Fruit fly (Drosophila melanogaster) whole organism, embryonic: ENCODE measurements around the gene Nxf3.

Source experiments
- CG10274 ChIP-seq: fragments of 200-800 bp; sonication (Bioruptor generic); optimal IDR thresholded peaks from 3 replicates; lab custom pipeline; 2017; ENCODE audit warnings: missing biosample characterization, mild to moderate bottlenecking, missing genetic modification characterization
- CG11456 ChIP-seq: fragments of 200-800 bp; sonication (Bioruptor generic); IDR thresholded peaks from 3 replicates; pipeline ENCODE4 v1.3.6; 2022; ENCODE audit warnings: missing biosample characterization, missing genetic modification characterization
- CG12219 ChIP-seq: fragments of 200-800 bp; sonication (Bioruptor generic); optimal IDR thresholded peaks from 3 replicates; lab custom pipeline; 2018; ENCODE audit warnings: missing biosample characterization, mild to moderate bottlenecking, missing genetic modification characterization
- CG14860 ChIP-seq: fragments of 200-800 bp; sonication (Bioruptor generic); IDR thresholded peaks from 3 replicates; pipeline ENCODE4 v1.3.6; 2022; ENCODE audit warnings: missing biosample characterization, missing genetic modification characterization; ENCODE audit not compliant: partially characterized antibody
- CG16813 ChIP-seq: fragments of 200-800 bp; sonication (Bioruptor generic); IDR thresholded peaks from 3 replicates; pipeline ENCODE4 v1.3.6; 2022; ENCODE audit warnings: missing biosample characterization, missing genetic modification characterization; ENCODE audit not compliant: partially characterized antibody
- CG16863 ChIP-seq: fragments of 200-800 bp; sonication (Bioruptor generic); optimal IDR thresholded peaks from 3 replicates; lab custom pipeline; 2016; ENCODE audit warnings: missing biosample characterization, missing genetic modification characterization
- CG17359 ChIP-seq: fragments of 200-800 bp; sonication (Bioruptor generic); optimal IDR thresholded peaks from 3 replicates; lab custom pipeline; 2018; ENCODE audit warnings: missing biosample characterization, mild to moderate bottlenecking, missing genetic modification characterization, moderate library complexity
- CG17829 ChIP-seq: fragments of 200-800 bp; optimal IDR thresholded peaks from 2 replicates; lab custom pipeline; 2019; ENCODE audit warnings: missing biosample characterization, mild to moderate bottlenecking, missing genetic modification characterization, moderate library complexity
- CG2712 ChIP-seq: fragments of 200-800 bp; optimal IDR thresholded peaks from 3 replicates; lab custom pipeline; 2019; ENCODE audit warnings: missing biosample characterization, mild to moderate bottlenecking, missing genetic modification characterization, moderate library complexity
- CG30403 ChIP-seq: fragments of 200-800 bp; sonication (Bioruptor generic); optimal IDR thresholded peaks from 3 replicates; lab custom pipeline; 2016; ENCODE audit warnings: missing biosample characterization, missing genetic modification characterization
- CG33557 ChIP-seq: fragments of 200-800 bp; sonication (Bioruptor generic); optimal IDR thresholded peaks from 2 replicates; lab custom pipeline; 2019; ENCODE audit warnings: missing biosample characterization, mild to moderate bottlenecking, missing genetic modification characterization, moderate library complexity
- CG3838 ChIP-seq: fragments of 200-800 bp; sonication (Bioruptor generic); optimal IDR thresholded peaks from 3 replicates; lab custom pipeline; 2016; ENCODE audit warnings: missing biosample characterization, missing genetic modification characterization
- CG7963 ChIP-seq: fragments of 200-800 bp; sonication (Bioruptor generic); IDR thresholded peaks from 3 replicates; pipeline ENCODE4 v1.3.6; 2022; ENCODE audit warnings: missing biosample characterization, missing genetic modification characterization; ENCODE audit not compliant: partially characterized antibody
- CG9817 ChIP-seq: fragments of 200-800 bp; sonication (Bioruptor generic); optimal IDR thresholded peaks from 2 replicates; lab custom pipeline; 2018; ENCODE audit warnings: missing biosample characterization, mild to moderate bottlenecking, missing genetic modification characterization, moderate library complexity
- CHES-1-like ChIP-seq: fragments of 200-800 bp; sonication (Bioruptor generic); optimal IDR thresholded peaks from 2 replicates; lab custom pipeline; 2016; ENCODE audit warnings: missing biosample characterization, missing genetic modification characterization
- CoRest ChIP-seq: fragments of 200-800 bp; sonication (Bioruptor generic); optimal IDR thresholded peaks from 3 replicates; lab custom pipeline; 2018; ENCODE audit warnings: missing biosample characterization, mild to moderate bottlenecking, missing genetic modification characterization, moderate library complexity
- Dll ChIP-seq: fragments of 200-800 bp; sonication (Bioruptor generic); IDR thresholded peaks from 4 replicates; pipeline ENCODE4 v1.3.6; 2022; ENCODE audit warnings: missing biosample characterization, missing genetic modification characterization; ENCODE audit not compliant: partially characterized antibody
- E2f2 ChIP-seq: fragments of 200-800 bp; sonication (Bioruptor generic); IDR thresholded peaks from 2 replicates; pipeline ENCODE4 v1.3.6; 2022; ENCODE audit warnings: missing biosample characterization, missing genetic modification characterization
- Eip74EF ChIP-seq, 2 experiments: fragments of 200-800 bp in 1 of 2; fragments of >200 bp in 1 of 2; sonication (Bioruptor generic) in 1 of 2; optimal IDR thresholded peaks; 2 replicates each; lab custom pipeline; 2017 to 2019; ENCODE audit warnings: missing biosample characterization in 2 of 2, missing genetic modification characterization in 2 of 2, mild to moderate bottlenecking in 1 of 2, moderate library complexity in 1 of 2
- Ets65A ChIP-seq: fragments of 200-800 bp; sonication (Bioruptor generic); peaks from one replicate; lab custom pipeline; 2016; ENCODE audit warnings: missing biosample characterization, missing genetic modification characterization
- HLH54F ChIP-seq: fragments of 200-800 bp; sonication (Bioruptor generic); optimal IDR thresholded peaks from 3 replicates; lab custom pipeline; 2016; ENCODE audit warnings: missing biosample characterization, missing genetic modification characterization
- HLHmδ ChIP-seq: fragments of 200-800 bp; sonication (Bioruptor generic); optimal IDR thresholded peaks from 2 replicates; lab custom pipeline; 2018; ENCODE audit warnings: missing biosample characterization, mild to moderate bottlenecking, missing genetic modification characterization, moderate library complexity
- Hmx ChIP-seq: fragments of 200-800 bp; sonication (Bioruptor generic); optimal IDR thresholded peaks from 2 replicates; lab custom pipeline; 2016; ENCODE audit warnings: missing biosample characterization, missing genetic modification characterization
- Lhr ChIP-seq: fragments of 200-800 bp; sonication (Bioruptor generic); optimal IDR thresholded peaks from 3 replicates; lab custom pipeline; 2017; ENCODE audit warnings: mild to moderate bottlenecking, missing biosample characterization, missing genetic modification reagents, missing genetic modification characterization
- NFAT ChIP-seq: fragments of 200-800 bp; sonication (Bioruptor generic); IDR thresholded peaks from 2 replicates; pipeline ENCODE4 v1.3.6; 2022; ENCODE audit warnings: missing biosample characterization, missing genetic modification characterization
- Ptx1 ChIP-seq: fragments of 200-800 bp; sonication (Bioruptor generic); IDR thresholded peaks from 2 replicates; pipeline ENCODE4 v1.3.6; 2022; ENCODE audit warnings: missing biosample characterization, missing genetic modification characterization
- Sin3A ChIP-seq: fragments of >200 bp; optimal IDR thresholded peaks from 2 replicates; lab custom pipeline; 2018
- TFAM ChIP-seq: fragments of 200-800 bp; sonication (Bioruptor generic); optimal IDR thresholded peaks from 2 replicates; lab custom pipeline; 2017; ENCODE audit warnings: missing biosample characterization, missing genetic modification characterization, inconsistent platforms
- Trl ChIP-seq, 3 experiments: fragments of >200 bp in 2 of 3; fragments of 200-800 bp in 1 of 3; sonication (Bioruptor generic) in 1 of 3; optimal IDR thresholded peaks; 2 replicates in 1 of 3; 3 replicates in 2 of 3; lab custom pipeline; 2016 to 2017; ENCODE audit warnings: missing biosample characterization in 1 of 3, missing genetic modification characterization in 1 of 3
- az2 ChIP-seq: fragments of 200-800 bp; sonication (Bioruptor generic); optimal IDR thresholded peaks from 3 replicates; lab custom pipeline; 2016; ENCODE audit warnings: missing biosample characterization, missing genetic modification characterization
- bcd ChIP-seq: fragments of 200-800 bp; sonication (Bioruptor generic); optimal IDR thresholded peaks from 2 replicates; lab custom pipeline; 2017; ENCODE audit warnings: missing biosample characterization, mild to moderate bottlenecking, missing genetic modification characterization
- chm ChIP-seq: fragments of 200-800 bp; sonication (Bioruptor generic); IDR thresholded peaks from 2 replicates; pipeline ENCODE4 v1.3.6; 2022; ENCODE audit warnings: missing biosample characterization, missing genetic modification characterization
- dpn ChIP-seq, 2 experiments: fragments of 200-800 bp; sonication (Bioruptor generic); optimal IDR thresholded peaks; 3 replicates each; lab custom pipeline; 2016; ENCODE audit warnings: missing biosample characterization in 2 of 2, missing genetic modification characterization in 2 of 2
- fd64A ChIP-seq: fragments of 200-800 bp; sonication (Bioruptor generic); optimal IDR thresholded peaks from 3 replicates; lab custom pipeline; 2018; ENCODE audit warnings: missing biosample characterization, mild to moderate bottlenecking, missing genetic modification characterization
- grn ChIP-seq: fragments of 200-800 bp; sonication (Bioruptor generic); optimal IDR thresholded peaks from 3 replicates; lab custom pipeline; 2017; ENCODE audit warnings: missing biosample characterization, missing genetic modification characterization
- jumu ChIP-seq: fragments of 200-800 bp; sonication (Bioruptor generic); optimal IDR thresholded peaks from 3 replicates; lab custom pipeline; 2016; ENCODE audit warnings: missing biosample characterization, missing genetic modification characterization
- knrl ChIP-seq: fragments of 200-800 bp; sonication (Bioruptor generic); IDR thresholded peaks from 3 replicates; pipeline ENCODE4 v1.3.6; 2022; ENCODE audit warnings: missing biosample characterization, missing genetic modification characterization; ENCODE audit not compliant: partially characterized antibody
- lov ChIP-seq, 2 experiments: fragments of 200-800 bp in 1 of 2; fragments of >200 bp in 1 of 2; sonication (Bioruptor generic) in 1 of 2; IDR thresholded peaks in 1 of 2; optimal IDR thresholded peaks in 1 of 2; 2 replicates in 1 of 2; 3 replicates in 1 of 2; pipeline versions ENCODE4 v1.3.6 to Lab custom; 2017 to 2022; ENCODE audit warnings: missing biosample characterization in 1 of 2, missing genetic modification characterization in 1 of 2
- nerfin-2 ChIP-seq: fragments of 200-800 bp; sonication (Bioruptor generic); IDR thresholded peaks from 2 replicates; pipeline ENCODE4 v1.3.6; 2022; ENCODE audit warnings: missing biosample characterization, missing genetic modification characterization; ENCODE audit not compliant: partially characterized antibody
- pita ChIP-seq: fragments of 200-800 bp; sonication (Bioruptor generic); optimal IDR thresholded peaks from 2 replicates; lab custom pipeline; 2017; ENCODE audit warnings: missing biosample characterization, mild to moderate bottlenecking, missing genetic modification characterization
- rib ChIP-seq: fragments of 200-800 bp; sonication (Bioruptor generic); IDR thresholded peaks from 2 replicates; pipeline ENCODE4 v1.3.6; 2022; ENCODE audit warnings: missing biosample characterization, missing genetic modification characterization
- sisA ChIP-seq: fragments of 200-800 bp; sonication (Bioruptor generic); IDR thresholded peaks from 2 replicates; pipeline ENCODE4 v1.3.6; 2022; ENCODE audit warnings: missing biosample characterization, missing genetic modification characterization
- sug ChIP-seq: fragments of 200-800 bp; optimal IDR thresholded peaks from 2 replicates; lab custom pipeline; 2019; ENCODE audit warnings: missing biosample characterization, mild to moderate bottlenecking, missing genetic modification characterization, moderate library complexity
- usp ChIP-seq: fragments of >200 bp; optimal IDR thresholded peaks from 2 replicates; lab custom pipeline; 2017; ENCODE audit warnings: missing biosample characterization, missing genetic modification characterization
- wek ChIP-seq: fragments of 200-800 bp; sonication (Bioruptor generic); optimal IDR thresholded peaks from 3 replicates; lab custom pipeline; 2018; ENCODE audit warnings: missing biosample characterization, mild to moderate bottlenecking, missing genetic modification characterization, moderate library complexity
- zen2 ChIP-seq: fragments of 200-800 bp; sonication (Bioruptor generic); IDR thresholded peaks from 3 replicates; pipeline ENCODE4 v1.3.6; 2022; ENCODE audit warnings: missing biosample characterization, missing genetic modification characterization; ENCODE audit not compliant: partially characterized antibody
- zfh2 ChIP-seq: fragments of 200-800 bp; sonication (Bioruptor generic); optimal IDR thresholded peaks from 2 replicates; lab custom pipeline; 2016; ENCODE audit warnings: missing biosample characterization, missing genetic modification characterization

Gene Nxf3

dm6 chr3L:13964635-13965501, at the start of gene Nxf3, which contains the start of the genes Meics and ssp2 (continued):
- peak; percentile 65 for TF ChIP-seq CG7963 (GFP tag; lab: Robert Waterston, UW)
- peak; percentile 96 for TF ChIP-seq Ets65A (GFP tag; lab: Kevin White, UChicago)
- TF ChIP-seq CG17829 (tag; lab: Kevin White, UChicago), result peak; percentile 29
- peak; percentile 62 for TF ChIP-seq CG33557 (GFP tag; lab: Kevin White, UChicago)
- TF ChIP-seq wek, result no peak
- TF ChIP-seq dpn (GFP tag; optimal IDR thresholded peaks at IDR 0.05; lab: Kevin White, UChicago), result peak in 1 of 2 experiments; percentile 20
- no peak for TF ChIP-seq fd64A (GFP tag; lab: Kevin White, UChicago)
- no peak for TF ChIP-seq Hmx (GFP tag; lab: Kevin White, UChicago)
- TF ChIP-seq sug (tag; lab: Kevin White, UChicago), result peak; percentile 40
- TF ChIP-seq CHES-1-like (GFP tag; lab: Kevin White, UChicago), result peak; percentile 17
- TF ChIP-seq HLHmδ (GFP tag; lab: Kevin White, UChicago), result peak; percentile 27
- no peak for TF ChIP-seq CG3838 (GFP tag; lab: Kevin White, UChicago)
- TF ChIP-seq CG11456 (GFP tag; lab: Robert Waterston, UW), result peak; percentile 64; the same call in 2 of the 3 replicates
- TF ChIP-seq az2 (GFP tag; lab: Kevin White, UChicago), result peak; percentile 21
- peak; percentile 48 for TF ChIP-seq Ptx1 (GFP tag; lab: Robert Waterston, UW)
- no peak for TF ChIP-seq Trl (optimal IDR thresholded peaks at IDR 0.05; lab: Kevin White, UChicago)
- no peak for TF ChIP-seq Trl (GFP tag; optimal IDR thresholded peaks at IDR 0.05; lab: Kevin White, UChicago)
- TF ChIP-seq rib (GFP tag; lab: Robert Waterston, UW), result peak; percentile 17; the same call in 1 of the 2 replicates
- peak; percentile 79 for TF ChIP-seq knrl
- no peak for TF ChIP-seq CG10274 (GFP tag; lab: Kevin White, UChicago)
- no peak for TF ChIP-seq CG12219
- peak; percentile 49; the same call in 2 of the 3 replicates for TF ChIP-seq CG14860 (GFP tag; lab: Robert Waterston, UW)
- TF ChIP-seq bcd (GFP tag; lab: Kevin White, UChicago), result no peak
- TF ChIP-seq nerfin-2 (GFP tag; lab: Robert Waterston, UW), result peak; percentile 54; the same call in 1 of the 2 replicates
- no peak for TF ChIP-seq lov (optimal IDR thresholded peaks at IDR 0.05; lab: Kevin White, UChicago)
- TF ChIP-seq lov (GFP tag; IDR thresholded peaks at IDR 0.05; lab: Robert Waterston, UW), result 0 out of 3 replicates have a peak, but pooled peaks have one; percentile 38
- peak; percentile 54; the same call in 2 of the 3 replicates for TF ChIP-seq zen2 (GFP tag; lab: Robert Waterston, UW)
- TF ChIP-seq Eip74EF (GFP tag; optimal IDR thresholded peaks at IDR 0.05; lab: Kevin White, UChicago), result no peak
- peak; percentile 63 for TF ChIP-seq chm (GFP tag; lab: Robert Waterston, UW)
- TF ChIP-seq CG30403 (GFP tag; lab: Kevin White, UChicago), result peak; percentile 60
- peak; percentile 64; the same call in 3 of the 4 replicates for TF ChIP-seq Dll
- no peak for TF ChIP-seq TFAM
- TF ChIP-seq CoRest (tag; lab: Kevin White, UChicago), result peak; percentile 74
- TF ChIP-seq CG9817 (tag; lab: Kevin White, UChicago), result peak; percentile 11
- no peak for TF ChIP-seq CG17359
- peak; percentile 35 for TF ChIP-seq E2f2
- TF ChIP-seq HLH54F (GFP tag; lab: Kevin White, UChicago), result peak; percentile 21
- TF ChIP-seq CG16863 (GFP tag; lab: Kevin White, UChicago), result peak; percentile 16
- TF ChIP-seq CG2712 (tag; lab: Kevin White, UChicago), result peak; percentile 30
- no peak for TF ChIP-seq pita (GFP tag; lab: Kevin White, UChicago)
- TF ChIP-seq NFAT (GFP tag; lab: Robert Waterston, UW), result peak; percentile 52; the same call in 1 of the 2 replicates
- no peak for TF ChIP-seq grn
- TF ChIP-seq Lhr (GFP tag; lab: Kevin White, UChicago), result peak; percentile 14
- TF ChIP-seq usp (GFP tag; lab: Kevin White, UChicago), result no peak
- TF ChIP-seq Sin3A (lab: Kevin White, UChicago), result peak; percentile 13
- TF ChIP-seq jumu (GFP tag; lab: Kevin White, UChicago), result peak; percentile 29
- TF ChIP-seq CG16813 (GFP tag; lab: Robert Waterston, UW), result peak; percentile 78
- TF ChIP-seq sisA (GFP tag; lab: Robert Waterston, UW), result peak; percentile 34; the same call in 1 of the 2 replicates
- TF ChIP-seq zfh2 (GFP tag; lab: Kevin White, UChicago), result peak; percentile 44
